Fruit fly (Drosophila melanogaster) S2 (cell line): Measurements from ENCODE around the gene CG17919.

ENCODE experiments used
- CG8478 ChIP-seq: fragments of >200 bp; optimal IDR thresholded peaks from 2 replicates; lab custom pipeline; 2018
- CTCF ChIP-seq, 2 experiments: fragments of >200 bp; optimal IDR thresholded peaks; 2 replicates each; lab custom pipeline; 2018

- TF ChIP-seq CG8478 (lab: Kevin White, UChicago) (no peak), CTCF (optimal IDR thresholded peaks at IDR 0.05; lab: Kevin White, UChicago) (no peak)
These were observed 50.4 kb downstream of the CG17919 start for dm6 chr3R:6394247-6394522.
